Worm (Caenorhabditis elegans): Measurements from ENCODE around the gene C25E10.7.

DNA sequence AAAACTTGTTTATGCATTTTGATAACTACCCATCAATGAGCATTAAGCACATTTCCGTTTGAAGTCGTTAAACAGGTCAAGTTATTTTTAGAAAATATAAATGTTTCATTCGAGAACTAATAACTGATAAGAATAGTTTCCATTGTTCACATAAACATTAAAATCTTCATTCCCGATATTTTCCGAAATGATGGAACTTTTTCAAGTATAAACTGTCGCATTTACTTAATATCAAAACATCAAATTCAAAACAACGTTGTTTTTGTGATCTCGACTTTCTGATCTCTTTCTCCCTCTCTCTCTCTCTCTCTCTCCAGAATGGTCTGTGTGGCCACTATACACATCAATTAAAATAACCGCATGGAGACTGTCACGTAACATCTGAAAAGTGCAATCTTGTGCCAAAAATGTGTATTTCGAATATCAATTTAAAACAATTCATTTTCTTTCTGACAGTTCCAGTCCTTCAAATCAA is 23.4 kb upstream of the C25E10.7 start:
- no peak for TF ChIP-seq attf-3 (GFP tag; conservative IDR thresholded peaks at IDR 0.05)
- no peak for TF ChIP-seq sea-2 (GFP tag; IDR thresholded peaks at IDR 0.05)
- TF ChIP-seq Y53G8AR.9 (GFP tag; conservative IDR thresholded peaks at IDR 0.05), result no peak
- TF ChIP-seq ccch-3 (GFP tag; optimal IDR thresholded peaks at IDR 0.05), result no peak
- TF ChIP-seq nhr-80 (tag; optimal IDR thresholded peaks at IDR 0.05), result peak; percentile 64
- no peak for TF ChIP-seq dpl-1 (GFP tag; optimal IDR thresholded peaks at IDR 0.05)
- TF ChIP-seq pha-4 (tag; optimal IDR thresholded peaks at IDR 0.05), result peak; percentile 12
- no peak for TF ChIP-seq mel-28 (tag; optimal IDR thresholded peaks at IDR 0.05; ENCODE audit: borderline replicate concordance)
- no peak for TF ChIP-seq F39B2.1 (GFP tag; IDR thresholded peaks at IDR 0.05)
- TF ChIP-seq tbp1 (GFP tag; optimal IDR thresholded peaks at IDR 0.05), result no peak
- no peak for TF ChIP-seq attf-6 (GFP tag; IDR thresholded peaks at IDR 0.05)
- no peak for TF ChIP-seq rpc-1 (optimal IDR thresholded peaks at IDR 0.05)
- no peak for TF ChIP-seq rpc-1 (tag; optimal IDR thresholded peaks at IDR 0.05)
